Fruit fly (Drosophila melanogaster) whole organism, adult: Measurements from ENCODE around the gene Ac78C.
A peak's percentile ranks its signal among the peaks of the same experiment; 100 is the strongest.

Source experiments
- CG11617 ChIP-seq: fragments of 200-800 bp; sonication (Bioruptor generic); optimal IDR thresholded peaks from 2 replicates; lab custom pipeline; 2017; ENCODE audit warnings: mild to moderate bottlenecking, missing biosample characterization, missing genetic modification reagents, missing genetic modification characterization
- CG12768 ChIP-seq: fragments of 200-800 bp; sonication (Bioruptor generic); optimal IDR thresholded peaks from 2 replicates; lab custom pipeline; 2017; ENCODE audit warnings: missing biosample characterization, missing genetic modification characterization, mild to moderate bottlenecking, moderate library complexity, missing genetic modification reagents
- CG14711 ChIP-seq: fragments of 200-800 bp; sonication (Bioruptor generic); optimal IDR thresholded peaks from 2 replicates; lab custom pipeline; 2018; ENCODE audit warnings: missing biosample characterization, mild to moderate bottlenecking, missing genetic modification characterization, moderate library complexity
- CG1620 ChIP-seq: fragments of 200-800 bp; sonication (Bioruptor generic); optimal IDR thresholded peaks from 2 replicates; lab custom pipeline; 2016; ENCODE audit warnings: missing biosample characterization, missing genetic modification characterization
- CG33017 ChIP-seq: fragments of 200-800 bp; sonication (Bioruptor generic); optimal IDR thresholded peaks from 2 replicates; lab custom pipeline; 2018; ENCODE audit warnings: missing biosample characterization, mild to moderate bottlenecking, missing genetic modification characterization, moderate library complexity
- CG5204 ChIP-seq: fragments of 200-800 bp; sonication (Bioruptor generic); optimal IDR thresholded peaks from 2 replicates; lab custom pipeline; 2016; ENCODE audit warnings: missing biosample characterization, missing genetic modification characterization
- CG7045 ChIP-seq: fragments of 200-800 bp; sonication (Bioruptor generic); optimal IDR thresholded peaks from 2 replicates; lab custom pipeline; 2017; ENCODE audit warnings: missing biosample characterization, mild to moderate bottlenecking, missing genetic modification characterization
- CG7101 ChIP-seq: fragments of 200-800 bp; sonication (Bioruptor generic); optimal IDR thresholded peaks from 2 replicates; lab custom pipeline; 2018; ENCODE audit warnings: missing biosample characterization, mild to moderate bottlenecking, missing genetic modification characterization, moderate library complexity
- Clk ChIP-seq: fragments of 200-800 bp; sonication (Bioruptor generic); optimal IDR thresholded peaks from 2 replicates; lab custom pipeline; 2017; ENCODE audit warnings: missing biosample characterization, missing genetic modification characterization
- Crg-1 ChIP-seq: fragments of 200-800 bp; sonication (Bioruptor generic); optimal IDR thresholded peaks from 2 replicates; lab custom pipeline; 2016; ENCODE audit warnings: missing biosample characterization, missing genetic modification characterization
- Hr96 ChIP-seq: fragments of 200-800 bp; sonication (Bioruptor generic); optimal IDR thresholded peaks from 2 replicates; lab custom pipeline; 2016; ENCODE audit warnings: missing biosample characterization, missing genetic modification characterization
- Mnt ChIP-seq: fragments of 200-800 bp; sonication (Bioruptor generic); optimal IDR thresholded peaks from 2 replicates; lab custom pipeline; 2016; ENCODE audit warnings: missing biosample characterization, mild to moderate bottlenecking, missing genetic modification characterization
- bab1 ChIP-seq: fragments of 200-800 bp; sonication (Bioruptor generic); optimal IDR thresholded peaks from 3 replicates; lab custom pipeline; 2019; ENCODE audit warnings: missing biosample characterization, mild to moderate bottlenecking, missing genetic modification characterization, moderate library complexity
- cic ChIP-seq: fragments of 200-800 bp; sonication (Bioruptor generic); optimal IDR thresholded peaks from 2 replicates; lab custom pipeline; 2017; ENCODE audit warnings: missing biosample characterization, mild to moderate bottlenecking, missing genetic modification characterization, moderate library complexity
- cnc ChIP-seq, 2 experiments: fragments of >200 bp; optimal IDR thresholded peaks; 2 replicates each; lab custom pipeline; 2017
- kay ChIP-seq: fragments of 200-800 bp; sonication (Bioruptor generic); peaks from one replicate; lab custom pipeline; 2016; ENCODE audit warnings: missing biosample characterization, missing genetic modification characterization, borderline replicate concordance
- ovo ChIP-seq: fragments of 200-800 bp; sonication (Bioruptor generic); optimal IDR thresholded peaks from 2 replicates; lab custom pipeline; 2016; ENCODE audit warnings: missing biosample characterization, missing genetic modification characterization
- pad ChIP-seq: fragments of 200-800 bp; sonication (Bioruptor generic); optimal IDR thresholded peaks from 3 replicates; lab custom pipeline; 2017; ENCODE audit warnings: missing biosample characterization, missing genetic modification characterization, mild to moderate bottlenecking, moderate library complexity, missing genetic modification reagents
- tj ChIP-seq: fragments of 200-800 bp; sonication (Bioruptor generic); optimal IDR thresholded peaks from 3 replicates; lab custom pipeline; 2017; ENCODE audit warnings: missing biosample characterization, mild to moderate bottlenecking, missing genetic modification characterization, moderate library complexity
- toe ChIP-seq: fragments of 200-800 bp; sonication (Bioruptor generic); optimal IDR thresholded peaks from 2 replicates; lab custom pipeline; 2016; ENCODE audit warnings: missing biosample characterization, missing genetic modification characterization

Ac78C gene

dm6 chr3L:21176935-21177581 is 5.3 kb upstream of the Ac78C start:
- TF ChIP-seq CG12768 (GFP tag; lab: Kevin White, UChicago) (no peak), CG7101 (no peak), CG5204 (GFP tag; lab: Kevin White, UChicago) (no peak), CG33017 (peak; percentile 27), cic (GFP tag; lab: Kevin White, UChicago) (no peak), CG1620 (GFP tag; lab: Kevin White, UChicago) (no peak), Crg-1 (GFP tag; lab: Kevin White, UChicago) (no peak), CG14711 (tag; lab: Kevin White, UChicago) (peak; percentile 47), Hr96 (GFP tag; lab: Kevin White, UChicago) (no peak), Mnt (GFP tag; lab: Kevin White, UChicago) (no peak), bab1 (GFP tag; lab: Kevin White, UChicago) (no peak), Clk (GFP tag; lab: Kevin White, UChicago) (no peak), tj (no peak), toe (GFP tag; lab: Kevin White, UChicago) (no peak), CG7045 (GFP tag; lab: Kevin White, UChicago) (no peak), CG11617 (GFP tag; lab: Kevin White, UChicago) (no peak), pad (GFP tag; lab: Kevin White, UChicago) (no peak)

- TF ChIP-seq pad (GFP tag; lab: Kevin White, UChicago), result no peak
- TF ChIP-seq Crg-1 (GFP tag; lab: Kevin White, UChicago), result no peak
- no peak for TF ChIP-seq CG14711 (tag; lab: Kevin White, UChicago)
- no peak for TF ChIP-seq cic (GFP tag; lab: Kevin White, UChicago)
- TF ChIP-seq CG11617 (GFP tag; lab: Kevin White, UChicago), result no peak
- no peak for TF ChIP-seq ovo (GFP tag; lab: Kevin White, UChicago)
- no peak for TF ChIP-seq bab1 (GFP tag; lab: Kevin White, UChicago)
- no peak for TF ChIP-seq CG5204 (GFP tag; lab: Kevin White, UChicago)
- no peak for TF ChIP-seq CG33017
- no peak for TF ChIP-seq toe (GFP tag; lab: Kevin White, UChicago)
- TF ChIP-seq kay, result no peak
- no peak for TF ChIP-seq CG7101
- TF ChIP-seq CG12768 (GFP tag; lab: Kevin White, UChicago), result no peak
Measured at dm6 chr3L:21176276-21176934, 4.7 kb upstream of the Ac78C start.

- TF ChIP-seq bab1 (GFP tag; lab: Kevin White, UChicago) (peak; percentile 18), ovo (GFP tag; lab: Kevin White, UChicago) (peak; percentile 79), CG7045 (GFP tag; lab: Kevin White, UChicago) (no peak), CG1620 (GFP tag; lab: Kevin White, UChicago) (no peak), CG11617 (GFP tag; lab: Kevin White, UChicago) (no peak), CG5204 (GFP tag; lab: Kevin White, UChicago) (no peak), cic (GFP tag; lab: Kevin White, UChicago) (no peak), tj (peak; percentile 36), CG7101 (no peak), Mnt (GFP tag; lab: Kevin White, UChicago) (peak; percentile 37), Clk (GFP tag; lab: Kevin White, UChicago) (no peak)
Measured at dm6 chr3L:21175531-21176271, 4.0 kb upstream of the Ac78C start.

dm6 chr3L:21174962-21175361 is 3.2 kb upstream of the Ac78C start:
- no peak for TF ChIP-seq pad (GFP tag; lab: Kevin White, UChicago)
- no peak for TF ChIP-seq CG14711 (tag; lab: Kevin White, UChicago)
- no peak for TF ChIP-seq Clk (GFP tag; lab: Kevin White, UChicago)
- TF ChIP-seq tj, result peak; percentile 83
- no peak for TF ChIP-seq toe (GFP tag; lab: Kevin White, UChicago)
- peak; percentile 54 for TF ChIP-seq cic (GFP tag; lab: Kevin White, UChicago)
- no peak for TF ChIP-seq Hr96 (GFP tag; lab: Kevin White, UChicago)

DNA sequence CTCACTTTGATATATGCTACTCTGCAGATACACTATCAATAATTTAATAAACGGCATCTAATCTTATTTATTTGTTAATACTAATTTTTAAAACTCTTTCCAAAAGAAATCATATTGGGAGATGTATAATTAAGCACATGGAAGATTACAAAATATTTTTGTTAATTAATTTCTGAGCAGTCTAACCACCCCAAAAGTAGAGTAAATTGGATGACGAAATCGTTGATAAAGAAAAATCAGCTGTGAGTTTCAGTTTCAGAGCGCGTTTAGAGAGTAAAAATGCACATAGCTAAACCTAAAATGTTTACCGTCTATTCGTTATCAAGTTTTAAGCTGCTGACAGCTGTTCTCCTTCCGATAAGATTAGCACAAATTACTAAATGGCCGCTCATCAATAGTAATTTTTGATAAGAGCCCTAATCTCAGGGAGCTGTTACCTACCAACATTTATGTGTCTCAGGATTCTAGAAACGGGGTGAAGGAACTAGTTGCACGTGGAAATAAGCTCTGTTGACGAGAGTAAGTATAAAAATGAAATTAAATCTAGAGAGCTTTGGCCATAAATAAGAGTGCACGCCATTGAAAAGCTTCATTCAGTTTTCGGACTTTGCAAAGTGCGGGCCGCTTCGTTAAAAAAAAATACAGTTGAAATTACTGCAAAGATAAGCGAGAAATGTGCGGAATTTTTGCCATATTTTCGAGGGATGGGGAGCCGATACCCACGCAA is 960 bp upstream of the Ac78C start, which contains the start of the genes chb and AsnS:
Gene chb, plus strand, starts transcription at position 327 of the 727 bp plus-strand sequence.
Gene AsnS, plus strand, starts transcription at position 592 of the 727 bp plus-strand sequence.
- no peak for TF ChIP-seq Crg-1 (GFP tag; lab: Kevin White, UChicago)
- no peak for TF ChIP-seq Hr96 (GFP tag; lab: Kevin White, UChicago)
- TF ChIP-seq CG11617 (GFP tag; lab: Kevin White, UChicago), result peak; percentile 42
- TF ChIP-seq CG5204 (GFP tag; lab: Kevin White, UChicago), result no peak
- peak; percentile 43 for TF ChIP-seq CG7045 (GFP tag; lab: Kevin White, UChicago)
- peak; percentile 89 for TF ChIP-seq CG7101
- TF ChIP-seq toe (GFP tag; lab: Kevin White, UChicago), result no peak
- peak; percentile 91 for TF ChIP-seq CG33017
- no peak for TF ChIP-seq CG1620 (GFP tag; lab: Kevin White, UChicago)
- peak; percentile 94 for TF ChIP-seq cic (GFP tag; lab: Kevin White, UChicago)
- no peak for TF ChIP-seq Clk (GFP tag; lab: Kevin White, UChicago)
- peak; percentile 93 for TF ChIP-seq bab1 (GFP tag; lab: Kevin White, UChicago)
- no peak for TF ChIP-seq pad (GFP tag; lab: Kevin White, UChicago)
- TF ChIP-seq ovo (GFP tag; lab: Kevin White, UChicago), result peak; percentile 69
- TF ChIP-seq tj, result peak; percentile 86
- peak; percentile 92 for TF ChIP-seq Mnt (GFP tag; lab: Kevin White, UChicago)
- TF ChIP-seq cnc (optimal IDR thresholded peaks at IDR 0.05; lab: Kevin White, UChicago), result no peak
- TF ChIP-seq kay, result peak; percentile 91
- TF ChIP-seq CG14711 (tag; lab: Kevin White, UChicago), result peak; percentile 90
- peak; percentile 28 for TF ChIP-seq CG12768 (GFP tag; lab: Kevin White, UChicago)
